Worm (Caenorhabditis elegans) whole organism, mixed stage, embryonic: ENCODE measurements around the gene vha-17.
"Not testable (repeated sequence)": the region's sequence is repeated elsewhere in the genome, so short reads cannot be mapped to it uniquely, and the experiment has no call there.

Source experiments
- M03D4.4 ChIP-seq: sonication (generic microtip); optimal IDR thresholded peaks from 2 replicates; lab custom pipeline; 2017; ENCODE audit warnings: mild to moderate bottlenecking, missing genetic modification characterization, missing compliant biosample characterization
- bed-3 ChIP-seq: fragments of 200-800 bp; sonication (Bioruptor generic); optimal IDR thresholded peaks from 3 replicates; lab custom pipeline; 2018; ENCODE audit warnings: mild to moderate bottlenecking, missing genetic modification characterization, moderate library complexity, missing compliant biosample characterization
- ceh-39 ChIP-seq: fragments of 150-350 bp; optimal IDR thresholded peaks from 2 replicates; lab custom pipeline; 2014; ENCODE audit warnings: missing biosample characterization, missing genetic modification characterization
- ceh-43 ChIP-seq: fragments of 200-800 bp; sonication (Bioruptor generic); optimal IDR thresholded peaks from 2 replicates; lab custom pipeline; 2018; ENCODE audit warnings: mild to moderate bottlenecking, missing genetic modification characterization, moderate library complexity, missing compliant biosample characterization
- ceh-83 ChIP-seq: fragments of 200-800 bp; sonication (Bioruptor generic); optimal IDR thresholded peaks from 2 replicates; lab custom pipeline; 2018; ENCODE audit warnings: mild to moderate bottlenecking, missing genetic modification characterization, missing compliant biosample characterization
- drap-1 ChIP-seq: fragments of 200-800 bp; sonication (Bioruptor generic); optimal IDR thresholded peaks from 3 replicates; lab custom pipeline; 2018; ENCODE audit warnings: mild to moderate bottlenecking, missing genetic modification characterization, missing compliant biosample characterization
- elt-3 ChIP-seq: fragments of 150-350 bp; optimal IDR thresholded peaks from 2 replicates; lab custom pipeline; 2014; ENCODE audit warnings: missing biosample characterization, missing genetic modification characterization
- flh-1 ChIP-seq: fragments of 200-800 bp; sonication (Bioruptor generic); optimal IDR thresholded peaks from 2 replicates; lab custom pipeline; 2018; ENCODE audit warnings: mild to moderate bottlenecking, missing genetic modification characterization, moderate library complexity, missing compliant biosample characterization
- ham-2 ChIP-seq: fragments of 200-800 bp; sonication (Bioruptor generic); optimal IDR thresholded peaks from 2 replicates; lab custom pipeline; 2018; ENCODE audit warnings: mild to moderate bottlenecking, missing genetic modification characterization, missing compliant biosample characterization
- lin-13 ChIP-seq: fragments of 150-350 bp; optimal IDR thresholded peaks from 2 replicates; lab custom pipeline; 2014; ENCODE audit warnings: missing biosample characterization, missing genetic modification characterization
- lsy-2 ChIP-seq: fragments of 150-350 bp; optimal IDR thresholded peaks from 2 replicates; lab custom pipeline; 2014; ENCODE audit warnings: missing biosample characterization, missing genetic modification characterization
- mab-5 ChIP-seq: fragments of 150-350 bp; optimal IDR thresholded peaks from 2 replicates; lab custom pipeline; 2014; ENCODE audit warnings: missing biosample characterization, missing genetic modification characterization
- mep-1 ChIP-seq: fragments of 150-350 bp; optimal IDR thresholded peaks from 2 replicates; lab custom pipeline; 2017; ENCODE audit warnings: missing biosample characterization, missing genetic modification reagents, missing genetic modification characterization, inconsistent platforms
- mls-2 ChIP-seq: sonication (generic microtip); optimal IDR thresholded peaks from 2 replicates; lab custom pipeline; 2016; ENCODE audit warnings: mild to moderate bottlenecking, missing genetic modification characterization, moderate library complexity, missing compliant biosample characterization
- nhr-12 ChIP-seq: fragments of 150-350 bp; optimal IDR thresholded peaks from 2 replicates; lab custom pipeline; 2014; ENCODE audit warnings: missing biosample characterization, missing genetic modification characterization
- nhr-2 ChIP-seq: fragments of 150-350 bp; optimal IDR thresholded peaks from 2 replicates; lab custom pipeline; 2014; ENCODE audit warnings: missing biosample characterization, missing genetic modification characterization
- nhr-237 ChIP-seq: fragments of 150-350 bp; optimal IDR thresholded peaks from 2 replicates; lab custom pipeline; 2014; ENCODE audit warnings: missing biosample characterization, missing genetic modification characterization
- pha-4 ChIP-seq: fragments of 150-350 bp; optimal IDR thresholded peaks from 2 replicates; lab custom pipeline; 2018; ENCODE audit warnings: missing biosample characterization, missing genetic modification reagents, missing genetic modification characterization
- sem-2 ChIP-seq: fragments of 200-800 bp; sonication (Bioruptor generic); optimal IDR thresholded peaks from 2 replicates; lab custom pipeline; 2018; ENCODE audit warnings: mild to moderate bottlenecking, missing genetic modification characterization, missing compliant biosample characterization
- snpc-4 ChIP-seq: fragments of 150-350 bp; optimal IDR thresholded peaks from 2 replicates; lab custom pipeline; 2014; ENCODE audit warnings: missing biosample characterization, missing genetic modification characterization
- sptf-1 ChIP-seq: sonication (generic microtip); optimal IDR thresholded peaks from 2 replicates; lab custom pipeline; 2017; ENCODE audit warnings: mild to moderate bottlenecking, missing genetic modification characterization, moderate library complexity, missing compliant biosample characterization
- tbx-8 ChIP-seq: fragments of 200-800 bp; sonication (Bioruptor generic); optimal IDR thresholded peaks from 2 replicates; lab custom pipeline; 2018; ENCODE audit warnings: mild to moderate bottlenecking, missing genetic modification characterization, moderate library complexity, missing compliant biosample characterization
- unc-120 ChIP-seq: sonication (generic microtip); optimal IDR thresholded peaks from 2 replicates; lab custom pipeline; 2017; ENCODE audit warnings: missing genetic modification characterization, missing compliant biosample characterization; ENCODE audit not compliant: poor library complexity, severe bottlenecking
- unc-39 ChIP-seq: fragments of 150-350 bp; optimal IDR thresholded peaks from 2 replicates; lab custom pipeline; 2014; ENCODE audit warnings: missing biosample characterization, missing genetic modification characterization
- unc-62 ChIP-seq: fragments of 150-350 bp; optimal IDR thresholded peaks from 2 replicates; lab custom pipeline; 2014; ENCODE audit warnings: missing biosample characterization, missing genetic modification reagents, missing genetic modification characterization
- zip-8 ChIP-seq: fragments of 150-350 bp; optimal IDR thresholded peaks from 2 replicates; lab custom pipeline; 2014; ENCODE audit warnings: missing biosample characterization, missing genetic modification characterization
- ztf-11 ChIP-seq: fragments of 150-350 bp; optimal IDR thresholded peaks from 2 replicates; lab custom pipeline; 2014; ENCODE audit warnings: missing biosample characterization, missing genetic modification characterization

The vha-17 gene

DNA sequence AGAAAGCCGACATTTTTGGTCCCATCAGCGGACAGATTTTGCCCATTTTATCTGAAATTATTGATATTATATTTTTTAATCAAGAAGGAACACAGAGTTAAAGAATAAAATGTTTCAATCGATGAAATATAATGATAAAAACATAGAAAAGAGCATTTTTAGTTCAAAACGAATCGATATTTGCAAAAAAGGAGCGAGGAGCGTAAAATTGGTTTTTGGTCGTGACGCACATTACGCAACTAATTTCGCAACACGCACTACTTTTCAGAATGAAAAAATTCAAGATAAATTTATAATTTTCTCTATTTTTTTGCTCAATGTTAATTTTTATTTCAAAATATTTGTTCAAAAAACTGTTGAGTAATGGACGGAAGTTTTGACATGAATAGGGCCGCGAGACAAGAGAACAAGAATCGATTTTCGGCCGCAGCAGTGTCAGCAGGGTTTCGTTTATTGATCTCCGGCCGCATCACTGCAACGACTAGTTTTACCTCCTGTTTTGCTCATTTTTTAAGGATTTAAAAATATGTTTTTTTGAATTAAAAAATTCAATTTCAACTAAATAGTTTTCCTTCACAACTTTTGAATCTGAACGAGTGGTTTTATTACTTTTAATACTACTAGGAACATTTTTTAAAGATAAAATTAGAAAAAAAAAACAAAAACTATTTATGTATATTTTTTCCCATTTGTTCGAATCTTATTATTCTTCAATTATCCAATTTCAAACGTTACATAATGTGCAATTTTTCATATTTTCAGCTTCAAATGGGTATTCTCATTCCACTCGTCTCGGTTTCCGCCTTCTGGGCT, at the start of gene vha-17, which contains the start of gene F49C12.12:
vha-17 (plus strand) TSS at position 763 of the 813 bp plus-strand sequence.
F49C12.12 (minus strand) TSS at position 51 of the 813 bp plus-strand sequence.
- TF ChIP-seq elt-3 (tag; lab: Kevin White, UChicago) (no peak), nhr-2 (tag; lab: Kevin White, UChicago) (no peak), ceh-83 (GFP tag; lab: Kevin White, UChicago) (no peak), ceh-39 (tag; lab: Kevin White, UChicago) (peak; percentile 33), ham-2 (GFP tag; lab: Kevin White, UChicago) (no peak), drap-1 (no peak), ztf-11 (tag; lab: Kevin White, UChicago) (no peak), nhr-12 (tag; lab: Kevin White, UChicago) (no peak), lsy-2 (tag; lab: Kevin White, UChicago) (no peak), pha-4 (tag; lab: Kevin White, UChicago) (no peak), unc-120 (peak; percentile 1), bed-3 (no peak), mep-1 (no peak), sem-2 (GFP tag; lab: Kevin White, UChicago) (no peak), M03D4.4 (tag; lab: Kevin White, UChicago) (no peak), unc-39 (tag; lab: Kevin White, UChicago) (no peak), ceh-43 (GFP tag; lab: Kevin White, UChicago) (no peak), nhr-237 (tag; lab: Kevin White, UChicago) (peak; percentile 10)
- TF ChIP-seq, all 35 proteins: peak for 3

DNA sequence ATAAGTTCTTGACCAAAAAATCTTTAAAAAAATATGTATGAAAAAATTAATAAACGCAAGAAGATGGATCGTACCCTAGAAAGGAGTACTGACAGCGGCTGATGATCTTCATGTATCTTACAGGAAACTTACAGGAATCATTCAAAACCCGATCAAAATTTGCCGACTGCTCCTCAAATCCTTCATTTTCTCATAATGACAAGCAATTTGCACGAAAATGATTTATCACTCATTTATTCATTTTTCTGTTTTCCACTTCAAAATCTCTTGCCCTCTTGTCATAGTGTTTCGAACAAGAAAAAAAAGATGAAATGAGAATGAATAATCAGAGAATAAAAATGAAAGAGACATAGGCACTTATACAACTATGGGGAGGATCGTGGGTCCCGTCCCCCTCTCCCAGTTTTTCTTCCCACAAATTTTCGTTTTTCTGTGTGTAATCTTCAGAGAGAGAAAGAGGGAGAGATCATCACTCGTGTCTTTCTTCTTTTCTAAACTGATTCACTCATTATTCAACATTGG, 47.5 kb upstream of the vha-17 start, which contains the start of gene nmy-3:
nmy-3 (plus strand) TSS at position 472 of the 522 bp plus-strand sequence.
- TF ChIP-seq flh-1 (no peak), pha-4 (tag; lab: Kevin White, UChicago) (no peak), unc-120 (peak; percentile 10)

DNA sequence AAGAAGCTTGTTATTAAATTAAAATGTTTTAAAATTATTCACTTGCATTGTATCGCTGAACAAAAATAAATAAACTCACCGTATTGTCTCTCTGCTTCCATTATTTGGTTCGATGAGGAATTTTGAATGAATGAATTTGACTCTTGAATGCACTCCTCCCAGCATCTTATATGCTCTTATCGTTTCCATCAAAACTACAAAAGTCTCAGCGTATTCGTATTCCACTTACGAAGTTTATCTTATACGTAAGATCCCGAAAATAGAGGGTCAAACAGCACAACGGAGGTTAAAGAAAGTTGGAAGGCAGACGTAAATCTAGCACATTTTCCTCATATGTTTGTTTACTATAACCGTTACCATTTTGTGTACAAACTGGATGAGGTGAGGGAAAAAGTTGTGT, 35.3 kb upstream of the vha-17 start, which contains the start of gene nhr-267:
nhr-267 (minus strand) TSS at position 101 of the 400 bp plus-strand sequence.
- not testable (repeated sequence) for TF ChIP-seq snpc-4 (tag; lab: Kevin White, UChicago); unc-62; flh-1

DNA sequence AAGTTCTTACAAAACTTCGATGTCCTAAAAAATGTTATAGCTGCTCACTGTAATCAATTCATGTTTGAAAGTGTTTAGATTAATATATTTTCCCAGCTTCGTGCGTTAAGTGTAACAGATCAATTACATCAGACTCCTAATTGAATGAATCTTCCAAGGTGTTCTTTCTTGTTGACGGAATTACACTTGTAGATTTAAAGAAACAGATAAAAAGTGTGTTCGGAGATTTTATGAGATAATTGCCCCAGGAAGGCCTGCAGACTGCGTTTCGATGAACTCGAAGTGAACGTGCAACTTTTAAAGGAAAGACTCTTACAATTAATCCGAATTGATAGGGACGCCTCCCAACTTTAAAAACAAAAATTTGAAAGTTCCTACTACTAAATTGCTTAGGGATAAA, 32.0 kb upstream of the vha-17 start:
- TF ChIP-seq nhr-237 (tag; lab: Kevin White, UChicago): no peak
- no peak for TF ChIP-seq mls-2 (tag; lab: Kevin White, UChicago)
- no peak for TF ChIP-seq ceh-43 (GFP tag; lab: Kevin White, UChicago)
- no peak for TF ChIP-seq tbx-8
- TF ChIP-seq ceh-39 (tag; lab: Kevin White, UChicago): no peak
- TF ChIP-seq sptf-1: no peak
- no peak for TF ChIP-seq mab-5 (tag; lab: Kevin White, UChicago)
- no peak for TF ChIP-seq flh-1
- TF ChIP-seq unc-39 (tag; lab: Kevin White, UChicago): no peak
- TF ChIP-seq lin-13 (tag; lab: Kevin White, UChicago): no peak
- no peak for TF ChIP-seq ztf-11 (tag; lab: Kevin White, UChicago)

DNA sequence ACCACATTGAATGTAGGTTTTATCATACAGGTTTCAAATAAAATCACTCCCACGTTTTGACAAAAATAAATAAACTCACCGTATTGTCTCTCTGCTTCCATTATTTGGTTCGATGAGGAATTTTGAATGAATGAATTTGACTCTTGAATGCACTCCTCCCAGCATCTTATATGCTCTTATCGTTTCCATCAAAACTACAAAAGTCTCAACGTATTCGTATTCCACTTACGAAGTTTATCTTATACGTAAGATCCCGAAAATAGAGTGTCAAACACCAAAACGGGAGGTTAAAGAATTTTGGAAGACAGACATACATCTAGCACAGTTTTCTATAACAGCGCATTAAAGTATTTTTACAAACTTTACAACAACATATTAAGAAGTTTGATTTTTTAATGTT, 27.8 kb upstream of the vha-17 start, which contains the start of gene nhr-264:
nhr-264 (minus strand) TSS at position 101 of the 400 bp plus-strand sequence.
- TF ChIP-seq zip-8 (tag; lab: Kevin White, UChicago); drap-1; tbx-8: not testable (repeated sequence)
- TF ChIP-seq, all 35 proteins: peak for 0; not testable (repeated sequence) for 35

DNA sequence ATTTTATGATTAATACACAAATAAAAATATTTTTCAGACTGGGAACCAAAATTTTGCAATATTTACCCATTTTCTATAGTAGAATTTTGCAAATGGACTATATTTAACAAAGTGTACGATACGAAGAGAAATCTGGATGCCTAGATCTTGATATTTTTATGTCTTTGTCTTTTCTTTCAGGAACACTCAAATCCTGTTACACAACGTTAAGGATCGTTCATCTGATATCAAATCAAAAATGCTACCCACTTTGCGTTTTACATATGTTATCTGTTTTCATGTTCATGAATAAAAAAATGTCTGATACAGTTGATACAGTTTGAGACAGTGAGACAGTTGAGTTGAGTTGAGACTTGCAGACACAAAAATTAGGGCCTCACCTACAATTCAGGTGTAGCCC, 25.3 kb upstream of the vha-17 start, which contains the start of gene F49C12.1:
F49C12.1 (minus strand) TSS at position 70 of the 400 bp plus-strand sequence.
- TF ChIP-seq sem-2 (GFP tag; lab: Kevin White, UChicago) (no peak), lin-13 (tag; lab: Kevin White, UChicago) (no peak)
